Fruit fly (Drosophila melanogaster) whole organism, embryonic: ENCODE measurements around the gene Glyat.

ENCODE experiments used
- Ada2b ChIP-seq: fragments of 200-800 bp; sonication (Bioruptor generic); IDR thresholded peaks from 2 replicates; pipeline ENCODE4 v1.3.6; 2022; ENCODE audit warnings: missing biosample characterization, missing genetic modification characterization
- Atf3 ChIP-seq: fragments of 200-800 bp; sonication (Bioruptor generic); optimal IDR thresholded peaks from 3 replicates; lab custom pipeline; 2016; ENCODE audit warnings: missing biosample characterization, missing genetic modification characterization
- B-H2 ChIP-seq: fragments of 200-800 bp; sonication (Bioruptor generic); optimal IDR thresholded peaks from 2 replicates; lab custom pipeline; 2018; ENCODE audit warnings: missing biosample characterization, mild to moderate bottlenecking, missing genetic modification characterization
- CG12071 ChIP-seq: fragments of 200-800 bp; sonication (Bioruptor generic); optimal IDR thresholded peaks from 3 replicates; lab custom pipeline; 2018; ENCODE audit warnings: missing biosample characterization, mild to moderate bottlenecking, missing genetic modification characterization
- CG12219 ChIP-seq: fragments of 200-800 bp; sonication (Bioruptor generic); optimal IDR thresholded peaks from 3 replicates; lab custom pipeline; 2018; ENCODE audit warnings: missing biosample characterization, mild to moderate bottlenecking, missing genetic modification characterization
- CG13894 ChIP-seq: fragments of 200-800 bp; sonication (Bioruptor generic); optimal IDR thresholded peaks from 3 replicates; lab custom pipeline; 2018; ENCODE audit warnings: missing biosample characterization, mild to moderate bottlenecking, missing genetic modification characterization, moderate library complexity
- CG14014 ChIP-seq: fragments of 200-800 bp; sonication (Bioruptor generic); IDR thresholded peaks from 2 replicates; pipeline ENCODE4 v1.3.6; 2022; ENCODE audit warnings: missing biosample characterization, missing genetic modification characterization
- CG14050 ChIP-seq: fragments of 200-800 bp; sonication (Bioruptor generic); IDR thresholded peaks from 3 replicates; pipeline ENCODE4 v1.3.6; 2022; ENCODE audit warnings: missing biosample characterization, missing genetic modification characterization
- CG14441 ChIP-seq: fragments of 200-800 bp; sonication (Bioruptor generic); IDR thresholded peaks from 2 replicates; pipeline ENCODE4 v1.3.6; 2022; ENCODE audit warnings: missing biosample characterization, missing genetic modification characterization
- CG15269 ChIP-seq: fragments of 200-800 bp; sonication (Bioruptor generic); optimal IDR thresholded peaks from 2 replicates; lab custom pipeline; 2018; ENCODE audit warnings: missing biosample characterization, mild to moderate bottlenecking, missing genetic modification characterization, moderate library complexity
- CG2199 ChIP-seq: fragments of 200-800 bp; sonication (Bioruptor generic); IDR thresholded peaks from 3 replicates; pipeline ENCODE4 v1.3.6; 2022; ENCODE audit warnings: missing biosample characterization, missing genetic modification characterization
- CG2202 ChIP-seq: fragments of 200-800 bp; sonication (Bioruptor generic); optimal IDR thresholded peaks from 2 replicates; lab custom pipeline; 2018; ENCODE audit warnings: missing biosample characterization, mild to moderate bottlenecking, missing genetic modification characterization
- CG4282 ChIP-seq: fragments of 200-800 bp; sonication (Bioruptor generic); optimal IDR thresholded peaks from 2 replicates; lab custom pipeline; 2016; ENCODE audit warnings: missing biosample characterization, missing genetic modification characterization
- CG4424 ChIP-seq: fragments of 200-800 bp; sonication (Bioruptor generic); optimal IDR thresholded peaks from 3 replicates; lab custom pipeline; 2016; ENCODE audit warnings: missing biosample characterization, missing genetic modification characterization
- CG8765 ChIP-seq: fragments of 200-800 bp; sonication (Bioruptor generic); IDR thresholded peaks from 2 replicates; pipeline ENCODE4 v1.3.6; 2022; ENCODE audit warnings: missing biosample characterization, missing genetic modification characterization
- CG8924 ChIP-seq: fragments of 200-800 bp; optimal IDR thresholded peaks from 3 replicates; lab custom pipeline; 2019; ENCODE audit warnings: missing biosample characterization, mild to moderate bottlenecking, missing genetic modification characterization, moderate library complexity
- Fer3 ChIP-seq: fragments of 200-800 bp; sonication (Bioruptor generic); optimal IDR thresholded peaks from 2 replicates; lab custom pipeline; 2018; ENCODE audit warnings: missing biosample characterization, mild to moderate bottlenecking, missing genetic modification characterization, moderate library complexity
- Hmr ChIP-seq: fragments of 200-800 bp; sonication (Bioruptor generic); optimal IDR thresholded peaks from 3 replicates; lab custom pipeline; 2017; ENCODE audit warnings: mild to moderate bottlenecking, missing biosample characterization, missing genetic modification reagents, missing genetic modification characterization
- Med ChIP-seq: fragments of 200-800 bp; sonication (Bioruptor generic); peaks from one replicate; lab custom pipeline; 2016; ENCODE audit warnings: missing biosample characterization, missing genetic modification characterization, mild to moderate bottlenecking, inconsistent platforms, moderate library complexity
- Pdp1 ChIP-seq, 2 experiments: fragments of 200-800 bp; sonication (Bioruptor generic); optimal IDR thresholded peaks; 3 replicates each; lab custom pipeline; 2016; ENCODE audit warnings: missing biosample characterization in 2 of 2, missing genetic modification characterization in 2 of 2, mild to moderate bottlenecking in 1 of 2, moderate library complexity in 1 of 2
- Rfx ChIP-seq: fragments of 200-800 bp; sonication (Bioruptor generic); IDR thresholded peaks from 2 replicates; pipeline ENCODE4 v1.3.6; 2022; ENCODE audit warnings: missing biosample characterization, missing genetic modification characterization
- Sox100B ChIP-seq: fragments of 200-800 bp; sonication (Bioruptor generic); optimal IDR thresholded peaks from 3 replicates; lab custom pipeline; 2018; ENCODE audit warnings: missing biosample characterization, mild to moderate bottlenecking, missing genetic modification characterization
- Taf1 ChIP-seq: fragments of 200-800 bp; sonication (Bioruptor generic); IDR thresholded peaks from 2 replicates; pipeline ENCODE4 v1.3.6; 2022; ENCODE audit warnings: missing biosample characterization, missing genetic modification characterization
- abd-A ChIP-seq: fragments of 200-800 bp; sonication (Bioruptor generic); optimal IDR thresholded peaks from 3 replicates; lab custom pipeline; 2019; ENCODE audit warnings: missing biosample characterization, mild to moderate bottlenecking, missing genetic modification characterization, moderate library complexity
- amos ChIP-seq: fragments of 200-800 bp; sonication (Bioruptor generic); IDR thresholded peaks from 2 replicates; pipeline ENCODE4 v1.3.6; 2022; ENCODE audit warnings: missing biosample characterization, missing genetic modification characterization; ENCODE audit not compliant: partially characterized antibody
- bsh ChIP-seq, 2 experiments: fragments of 200-800 bp; sonication (Bioruptor generic); optimal IDR thresholded peaks; 2 replicates each; lab custom pipeline; 2017 to 2018; ENCODE audit warnings: mild to moderate bottlenecking in 2 of 2, missing biosample characterization in 2 of 2, missing genetic modification characterization in 2 of 2, moderate library complexity in 1 of 2
- crol ChIP-seq: fragments of 200-800 bp; sonication (Bioruptor generic); IDR thresholded peaks from 2 replicates; pipeline ENCODE4 v1.3.6; 2022; ENCODE audit warnings: missing biosample characterization, missing genetic modification characterization
- dati ChIP-seq: fragments of 200-800 bp; sonication (Bioruptor generic); IDR thresholded peaks from 2 replicates; pipeline ENCODE4 v1.3.6; 2022; ENCODE audit warnings: missing biosample characterization, missing genetic modification characterization
- ewg ChIP-seq: fragments of 200-800 bp; sonication (Bioruptor generic); optimal IDR thresholded peaks from 3 replicates; lab custom pipeline; 2017; ENCODE audit warnings: mild to moderate bottlenecking, missing biosample characterization, missing genetic modification reagents, missing genetic modification characterization
- gem ChIP-seq: fragments of 200-800 bp; sonication (Bioruptor generic); optimal IDR thresholded peaks from 2 replicates; lab custom pipeline; 2019; ENCODE audit warnings: missing biosample characterization, mild to moderate bottlenecking, missing genetic modification characterization, moderate library complexity
- her ChIP-seq: fragments of 200-800 bp; sonication (Bioruptor generic); optimal IDR thresholded peaks from 2 replicates; lab custom pipeline; 2016; ENCODE audit warnings: missing biosample characterization, missing genetic modification characterization
- lmd ChIP-seq: fragments of 200-800 bp; sonication (Bioruptor generic); IDR thresholded peaks from 2 replicates; pipeline ENCODE4 v1.3.6; 2022; ENCODE audit warnings: missing biosample characterization, missing genetic modification characterization
- mirr ChIP-seq: fragments of 200-800 bp; sonication (Bioruptor generic); optimal IDR thresholded peaks from 3 replicates; lab custom pipeline; 2018; ENCODE audit warnings: missing biosample characterization, mild to moderate bottlenecking, missing genetic modification characterization
- onecut ChIP-seq: fragments of 200-800 bp; sonication (Bioruptor generic); IDR thresholded peaks from 2 replicates; pipeline ENCODE4 v1.3.6; 2022; ENCODE audit warnings: missing biosample characterization, missing genetic modification characterization
- prd ChIP-seq, 3 experiments: fragments of >200 bp in 2 of 3; fragments of 200-800 bp in 1 of 3; sonication (Bioruptor generic) in 1 of 3; optimal IDR thresholded peaks in 2 of 3; IDR thresholded peaks in 1 of 3; 2 replicates in 2 of 3; 3 replicates in 1 of 3; pipeline versions ENCODE4 v1.3.6 to Lab custom; 2017 to 2022; ENCODE audit warnings: missing biosample characterization in 1 of 3, missing genetic modification characterization in 1 of 3
- ro ChIP-seq: fragments of 200-800 bp; sonication (Bioruptor generic); IDR thresholded peaks from 2 replicates; pipeline ENCODE4 v1.3.6; 2022; ENCODE audit warnings: missing biosample characterization, missing genetic modification characterization
- row ChIP-seq: fragments of 200-800 bp; sonication (Bioruptor generic); IDR thresholded peaks from 3 replicates; pipeline ENCODE4 v1.3.6; 2022; ENCODE audit warnings: missing biosample characterization, missing genetic modification characterization
- sc ChIP-seq, 3 experiments: fragments of >200 bp in 2 of 3; fragments of 200-800 bp in 1 of 3; sonication (Bioruptor generic) in 1 of 3; optimal IDR thresholded peaks; 2 replicates in 2 of 3; 3 replicates in 1 of 3; lab custom pipeline; 2017; ENCODE audit warnings: mild to moderate bottlenecking in 1 of 3, missing biosample characterization in 1 of 3, missing genetic modification characterization in 1 of 3, missing genetic modification reagents in 1 of 3
- sd ChIP-seq: fragments of 200-800 bp; sonication (Bioruptor generic); optimal IDR thresholded peaks from 3 replicates; lab custom pipeline; 2018; ENCODE audit warnings: missing biosample characterization, mild to moderate bottlenecking, missing genetic modification characterization, moderate library complexity
- sens ChIP-seq: fragments of 200-800 bp; sonication (Bioruptor generic); peaks from one replicate; lab custom pipeline; 2016; ENCODE audit warnings: missing biosample characterization, missing genetic modification characterization
- sna ChIP-seq: fragments of 200-800 bp; sonication (Bioruptor generic); IDR thresholded peaks from 2 replicates; pipeline ENCODE4 v1.3.6; 2022; ENCODE audit warnings: missing biosample characterization, missing genetic modification characterization; ENCODE audit not compliant: partially characterized antibody
- tgo ChIP-seq: fragments of 200-800 bp; sonication (Bioruptor generic); IDR thresholded peaks from 3 replicates; pipeline ENCODE4 v1.3.6; 2022; ENCODE audit warnings: missing biosample characterization, missing genetic modification characterization
- trh ChIP-seq: fragments of 200-800 bp; sonication (Bioruptor generic); optimal IDR thresholded peaks from 2 replicates; lab custom pipeline; 2016; ENCODE audit warnings: missing biosample characterization, missing genetic modification characterization
- tup ChIP-seq: fragments of 200-800 bp; sonication (Bioruptor generic); optimal IDR thresholded peaks from 2 replicates; lab custom pipeline; 2016; ENCODE audit warnings: missing biosample characterization, mild to moderate bottlenecking, missing genetic modification characterization, moderate library complexity
- unpg ChIP-seq: fragments of 200-800 bp; sonication (Bioruptor generic); optimal IDR thresholded peaks from 3 replicates; lab custom pipeline; 2018; ENCODE audit warnings: missing biosample characterization, mild to moderate bottlenecking, missing genetic modification characterization, moderate library complexity

Glyat gene

DNA sequence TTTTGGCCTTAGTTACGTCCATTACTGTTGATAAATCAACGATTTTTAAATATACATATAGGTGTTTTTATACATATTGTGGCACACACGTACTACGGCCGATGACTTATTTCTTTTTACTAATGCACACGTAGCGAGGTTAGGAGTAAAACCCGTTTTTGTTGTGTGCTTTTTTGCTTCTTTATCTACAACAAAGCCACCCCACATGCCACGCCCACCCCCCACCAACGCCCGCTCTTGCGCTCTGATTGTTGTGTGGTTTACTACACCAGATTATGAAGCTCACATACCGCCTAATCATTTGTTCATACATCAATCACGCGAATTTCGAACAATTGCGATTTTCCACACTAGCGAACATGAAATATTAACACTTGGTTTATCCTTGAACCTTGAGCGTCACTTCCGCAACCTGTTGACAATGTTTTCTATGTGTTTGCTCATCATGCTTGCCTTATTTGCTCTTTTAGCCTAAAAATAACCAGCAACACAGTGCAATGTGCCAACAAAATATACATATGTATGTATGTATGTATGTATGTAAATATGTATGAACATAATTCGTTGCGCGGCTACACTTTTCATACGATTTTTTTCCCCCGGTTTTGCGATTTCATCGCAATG is 17.3 kb downstream of the Glyat start (continued):
- TF ChIP-seq CG14441 (GFP tag; lab: Robert Waterston, UW) (0 out of 2 replicates have a peak, but pooled peaks have one; percentile 35), abd-A (peak; percentile 48), her (GFP tag; lab: Kevin White, UChicago) (peak; percentile 28), sna (GFP tag; lab: Robert Waterston, UW) (no peak), CG2202 (no peak), CG4424 (GFP tag; lab: Kevin White, UChicago) (no peak), mirr (GFP tag; lab: Kevin White, UChicago) (peak; percentile 19), B-H2 (no peak), CG4282 (GFP tag; lab: Kevin White, UChicago) (no peak), CG12219 (GFP tag; lab: Kevin White, UChicago) (peak; percentile 12), Pdp1 (GFP tag; optimal IDR thresholded peaks at IDR 0.05; lab: Kevin White, UChicago) (peak in 1 of 2 experiments; percentile 17), CG12071 (GFP tag; lab: Kevin White, UChicago) (peak; percentile 4), Sox100B (no peak), crol (peak; percentile 79), CG2199 (GFP tag; lab: Robert Waterston, UW) (0 out of 3 replicates have a peak, but pooled peaks have one; percentile 6), Hmr (GFP tag; lab: Kevin White, UChicago) (peak; percentile 49), trh (GFP tag; lab: Kevin White, UChicago) (no peak), prd (optimal IDR thresholded peaks at IDR 0.05; lab: Kevin White, UChicago) (no peak), prd (GFP tag; IDR thresholded peaks at IDR 0.05; lab: Robert Waterston, UW) (no peak)
- TF ChIP-seq, all 482 proteins: peak for 40

DNA sequence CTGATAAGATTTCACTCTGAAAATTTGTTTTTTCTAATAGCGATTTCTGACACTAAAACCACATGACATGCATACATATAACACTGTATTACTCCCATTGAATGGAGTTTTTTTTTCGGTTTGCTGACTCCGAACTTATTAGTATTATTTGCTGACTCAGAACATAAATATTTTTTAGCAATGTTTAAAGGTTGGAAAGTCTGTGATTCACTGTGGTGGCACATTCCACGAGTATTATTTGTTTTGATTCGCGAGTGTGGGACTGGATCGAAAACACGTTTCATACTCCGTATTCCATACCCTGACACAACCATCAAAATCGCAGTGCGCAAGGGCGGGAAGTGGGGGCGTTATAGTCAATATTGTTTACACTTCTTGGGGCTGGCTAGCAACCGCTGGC is 17.8 kb downstream of the Glyat start:
- peak; percentile 82 for TF ChIP-seq sd (tag; lab: Kevin White, UChicago)
- TF ChIP-seq ewg (GFP tag; lab: Kevin White, UChicago), result peak; percentile 30
- peak; percentile 21 for TF ChIP-seq CG13894 (tag; lab: Kevin White, UChicago)
- TF ChIP-seq lmd, result no peak
- no peak for TF ChIP-seq CG8924 (tag; lab: Kevin White, UChicago)
- no peak for TF ChIP-seq unpg (GFP tag; lab: Kevin White, UChicago)
- TF ChIP-seq sc (optimal IDR thresholded peaks at IDR 0.05; lab: Kevin White, UChicago), result no peak
- no peak for TF ChIP-seq sc (GFP tag; optimal IDR thresholded peaks at IDR 0.05; lab: Kevin White, UChicago)
- TF ChIP-seq Taf1 (GFP tag; lab: Robert Waterston, UW), result 0 out of 2 replicates have a peak, but pooled peaks have one; percentile 6
- TF ChIP-seq CG15269, result no peak
- TF ChIP-seq onecut (GFP tag; lab: Robert Waterston, UW), result peak; percentile 30; the same call in 1 of the 2 replicates
- 0 out of 2 replicates have a peak, but pooled peaks have one; percentile 33 for TF ChIP-seq Rfx (GFP tag; lab: Robert Waterston, UW)
- TF ChIP-seq, all 482 proteins: peak for 6

DNA sequence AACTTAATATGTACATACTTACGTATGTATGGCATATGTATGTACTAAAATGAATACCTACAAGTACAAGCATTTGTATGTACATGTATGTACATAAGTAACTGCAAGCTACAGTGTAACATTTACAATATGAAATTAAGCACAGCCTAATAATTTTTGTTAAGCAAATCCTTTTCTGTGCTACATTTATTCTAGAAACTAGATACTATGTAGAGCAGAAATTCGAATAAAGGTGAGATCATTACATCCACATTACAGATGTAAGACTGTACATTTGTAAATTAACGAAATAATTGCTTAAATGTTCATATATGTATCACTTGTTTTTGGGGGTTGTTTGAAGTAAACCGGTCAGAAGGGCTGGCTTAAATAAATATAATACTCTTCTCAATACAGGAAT is 18.5 kb downstream of the Glyat start:
- TF ChIP-seq Fer3 (tag; lab: Kevin White, UChicago) (peak; percentile 40), bsh (GFP tag; optimal IDR thresholded peaks at IDR 0.05; lab: Kevin White, UChicago) (peak in 1 of 2 experiments; percentile 35), CG4424 (GFP tag; lab: Kevin White, UChicago) (peak; percentile 19), row (peak; percentile 57; the same call in 2 of the 3 replicates), Med (peak; percentile 39), tgo (peak; percentile 19; the same call in 1 of the 3 replicates), dati (GFP tag; lab: Robert Waterston, UW) (no peak), tup (no peak), CG8765 (GFP tag; lab: Robert Waterston, UW) (no peak), Atf3 (GFP tag; lab: Kevin White, UChicago) (no peak), CG14050 (GFP tag; lab: Robert Waterston, UW) (0 out of 3 replicates have a peak, but pooled peaks have one; percentile 20), sens (peak; percentile 77), ro (GFP tag; lab: Robert Waterston, UW) (no peak), Ada2b (GFP tag; lab: Robert Waterston, UW) (peak; percentile 25; the same call in 1 of the 2 replicates), Sox100B (no peak), gem (peak; percentile 66), Rfx (GFP tag; lab: Robert Waterston, UW) (peak; percentile 49; the same call in 1 of the 2 replicates), amos (GFP tag; lab: Robert Waterston, UW) (no peak), CG14014 (no peak), trh (GFP tag; lab: Kevin White, UChicago) (no peak)
